Worm (Caenorhabditis elegans) whole organism, L1 larva: ENCODE measurements around the gene K04G11.1.

Experiments
- C04F5.9 ChIP-seq: sonication (generic microtip); optimal IDR thresholded peaks from 2 replicates; lab custom pipeline; 2016; ENCODE audit warnings: missing genetic modification characterization, missing compliant biosample characterization
- C16A3.4 ChIP-seq: fragments of 150-350 bp; optimal IDR thresholded peaks from 2 replicates; lab custom pipeline; 2014; ENCODE audit warnings: missing biosample characterization, missing genetic modification characterization
- C34B4.2 ChIP-seq: sonication (generic microtip); optimal IDR thresholded peaks from 2 replicates; lab custom pipeline; 2017; ENCODE audit warnings: mild to moderate bottlenecking, missing genetic modification characterization, missing compliant biosample characterization
- aha-1 ChIP-seq: fragments of 150-350 bp; optimal IDR thresholded peaks from 2 replicates; lab custom pipeline; 2014; ENCODE audit warnings: missing biosample characterization, missing genetic modification characterization
- ceh-8 ChIP-seq: fragments of 200-800 bp; sonication (Bioruptor generic); optimal IDR thresholded peaks from 2 replicates; lab custom pipeline; 2018; ENCODE audit warnings: mild to moderate bottlenecking, missing genetic modification characterization, moderate library complexity, missing compliant biosample characterization
- ceh-82 ChIP-seq, 3 experiments: fragments of 150-350 bp in 1 of 3; sonication (generic microtip) in 2 of 3; optimal IDR thresholded peaks; 2 replicates each; lab custom pipeline; 2014 to 2017; ENCODE audit warnings: missing biosample characterization in 3 of 3, missing genetic modification characterization in 3 of 3
- ceh-90 ChIP-seq: sonication (generic microtip); optimal IDR thresholded peaks from 2 replicates; lab custom pipeline; 2016; ENCODE audit warnings: missing genetic modification characterization, missing compliant biosample characterization
- ces-1 ChIP-seq: fragments of 150-350 bp; optimal IDR thresholded peaks from 2 replicates; lab custom pipeline; 2014; ENCODE audit warnings: missing biosample characterization, missing genetic modification reagents, missing genetic modification characterization
- dpl-1 ChIP-seq, 3 experiments: fragments of 150-350 bp in 2 of 3; sonication (generic microtip) in 1 of 3; optimal IDR thresholded peaks; 2 replicates each; lab custom pipeline; 2014 to 2017; ENCODE audit warnings: missing biosample characterization in 3 of 3, missing genetic modification characterization in 3 of 3, missing genetic modification reagents in 3 of 3
- dsc-1 ChIP-seq: sonication (generic microtip); optimal IDR thresholded peaks from 2 replicates; lab custom pipeline; 2016; ENCODE audit warnings: mild to moderate bottlenecking, missing genetic modification characterization, missing compliant biosample characterization
- egl-27 ChIP-seq, 2 experiments: fragments of 150-350 bp in 1 of 2; sonication (generic microtip); optimal IDR thresholded peaks; 3 replicates each; lab custom pipeline; 2017 to 2018; ENCODE audit warnings: missing biosample characterization in 2 of 2, missing genetic modification characterization in 2 of 2, missing genetic modification reagents in 2 of 2
- elt-2 ChIP-seq: sonication (generic microtip); optimal IDR thresholded peaks from 2 replicates; lab custom pipeline; 2016; ENCODE audit warnings: missing genetic modification characterization, mild to moderate bottlenecking, inconsistent platforms, missing compliant biosample characterization, missing genetic modification reagents
- ets-5 ChIP-seq: fragments of 200-800 bp; sonication (Bioruptor generic); IDR thresholded peaks from 2 replicates; pipeline ENCODE4 v1.3.6; 2022; ENCODE audit warnings: missing genetic modification characterization, missing compliant biosample characterization
- fkh-10 ChIP-seq: sonication (generic microtip); optimal IDR thresholded peaks from 2 replicates; lab custom pipeline; 2017; ENCODE audit warnings: missing biosample characterization, missing genetic modification reagents, missing genetic modification characterization
- fkh-4 ChIP-seq: sonication (generic microtip); optimal IDR thresholded peaks from 2 replicates; lab custom pipeline; 2016; ENCODE audit warnings: missing compliant biosample characterization, missing genetic modification characterization, borderline replicate concordance
- fos-1 ChIP-seq: fragments of 150-350 bp; optimal IDR thresholded peaks from 2 replicates; lab custom pipeline; 2014; ENCODE audit warnings: missing biosample characterization, missing genetic modification characterization
- grh-1 ChIP-seq: fragments of 200-800 bp; sonication (Bioruptor generic); IDR thresholded peaks from 2 replicates; pipeline ENCODE4 v1.3.6; 2022; ENCODE audit warnings: missing genetic modification reagents, missing genetic modification characterization, missing compliant biosample characterization
- hlh-17 ChIP-seq: fragments of 200-800 bp; sonication (Bioruptor generic); optimal IDR thresholded peaks from 2 replicates; lab custom pipeline; 2018; ENCODE audit warnings: missing genetic modification characterization, mild to moderate bottlenecking, missing compliant biosample characterization, moderate library complexity, borderline replicate concordance
- hlh-4 ChIP-seq: sonication (generic microtip); optimal IDR thresholded peaks from 2 replicates; lab custom pipeline; 2016; ENCODE audit warnings: mild to moderate bottlenecking, missing genetic modification characterization, missing compliant biosample characterization
- hpl-2 ChIP-seq: fragments of 150-350 bp; optimal IDR thresholded peaks from 2 replicates; lab custom pipeline; 2014; ENCODE audit warnings: missing biosample characterization, missing genetic modification reagents, missing genetic modification characterization
- irx-1 ChIP-seq: sonication (generic microtip); optimal IDR thresholded peaks from 2 replicates; lab custom pipeline; 2016; ENCODE audit warnings: missing genetic modification characterization, missing compliant biosample characterization
- lin-13 ChIP-seq: fragments of 150-350 bp; optimal IDR thresholded peaks from 2 replicates; lab custom pipeline; 2014; ENCODE audit warnings: missing biosample characterization, missing genetic modification reagents, missing genetic modification characterization
- lin-14 ChIP-seq: fragments of 200-800 bp; sonication (Bioruptor generic); optimal IDR thresholded peaks from 2 replicates; lab custom pipeline; 2018; ENCODE audit warnings: mild to moderate bottlenecking, missing genetic modification characterization, moderate library complexity, missing compliant biosample characterization
- lin-39 ChIP-seq: fragments of 150-350 bp; optimal IDR thresholded peaks from 2 replicates; lab custom pipeline; 2014; ENCODE audit warnings: missing biosample characterization, missing genetic modification reagents, missing genetic modification characterization
- lir-3 ChIP-seq: sonication (generic microtip); optimal IDR thresholded peaks from 2 replicates; lab custom pipeline; 2016; ENCODE audit warnings: mild to moderate bottlenecking, missing genetic modification characterization, moderate library complexity, missing compliant biosample characterization; ENCODE audit not compliant: poor library complexity
- lsy-2 ChIP-seq, 2 experiments: fragments of 150-350 bp; optimal IDR thresholded peaks; 2 replicates each; lab custom pipeline; 2014; ENCODE audit warnings: missing biosample characterization in 2 of 2, missing genetic modification characterization in 2 of 2
- nhr-11 ChIP-seq: fragments of 150-350 bp; optimal IDR thresholded peaks from 2 replicates; lab custom pipeline; 2014; ENCODE audit warnings: missing biosample characterization, missing genetic modification characterization
- nhr-12 ChIP-seq: sonication (generic microtip); optimal IDR thresholded peaks from 2 replicates; lab custom pipeline; 2017; ENCODE audit warnings: missing biosample characterization, missing genetic modification characterization
- nhr-19 ChIP-seq: fragments of 200-800 bp; sonication (Bioruptor generic); conservative IDR thresholded peaks from 2 replicates; pipeline ENCODE4 v1.3.6; 2022; ENCODE audit warnings: missing genetic modification characterization, missing compliant biosample characterization
- nhr-28 ChIP-seq: fragments of 150-350 bp; optimal IDR thresholded peaks from 2 replicates; lab custom pipeline; 2014; ENCODE audit warnings: missing biosample characterization, missing genetic modification characterization
- nhr-47 ChIP-seq: sonication (generic microtip); optimal IDR thresholded peaks from 2 replicates; lab custom pipeline; 2016; ENCODE audit warnings: mild to moderate bottlenecking, missing genetic modification characterization, moderate library complexity, missing compliant biosample characterization
- nhr-71 ChIP-seq: sonication (generic microtip); optimal IDR thresholded peaks from 2 replicates; lab custom pipeline; 2016; ENCODE audit warnings: mild to moderate bottlenecking, missing genetic modification characterization, moderate library complexity, missing compliant biosample characterization
- nhr-76 ChIP-seq: sonication (generic microtip); optimal IDR thresholded peaks from 2 replicates; lab custom pipeline; 2017; ENCODE audit warnings: missing biosample characterization, missing genetic modification characterization
- nhr-77 ChIP-seq: fragments of 150-350 bp; optimal IDR thresholded peaks from 2 replicates; lab custom pipeline; 2014; ENCODE audit warnings: missing biosample characterization, missing genetic modification characterization
- nhr-84 ChIP-seq: sonication (generic microtip); optimal IDR thresholded peaks from 2 replicates; lab custom pipeline; 2017; ENCODE audit warnings: missing biosample characterization, missing genetic modification characterization
- rnt-1 ChIP-seq: sonication (generic microtip); optimal IDR thresholded peaks from 2 replicates; lab custom pipeline; 2016; ENCODE audit warnings: mild to moderate bottlenecking, missing genetic modification characterization, moderate library complexity, missing compliant biosample characterization
- skn-1 ChIP-seq: fragments of 150-350 bp; optimal IDR thresholded peaks from 2 replicates; lab custom pipeline; 2014; ENCODE audit warnings: missing biosample characterization, missing genetic modification characterization
- sox-4 ChIP-seq: sonication (generic microtip); optimal IDR thresholded peaks from 2 replicates; lab custom pipeline; 2016; ENCODE audit warnings: missing genetic modification characterization, missing compliant biosample characterization
- sptf-1 ChIP-seq: fragments of 150-350 bp; optimal IDR thresholded peaks from 2 replicates; lab custom pipeline; 2014; ENCODE audit warnings: missing biosample characterization, missing genetic modification characterization
- swsn-7 ChIP-seq: sonication (generic microtip); optimal IDR thresholded peaks from 2 replicates; lab custom pipeline; 2016; ENCODE audit warnings: missing genetic modification characterization, missing compliant biosample characterization
- unc-86 ChIP-seq: sonication (generic microtip); optimal IDR thresholded peaks from 2 replicates; lab custom pipeline; 2016; ENCODE audit warnings: missing genetic modification characterization, missing compliant biosample characterization
- xbp-1 ChIP-seq: sonication (generic microtip); optimal IDR thresholded peaks from 2 replicates; lab custom pipeline; 2016; ENCODE audit warnings: missing genetic modification characterization, missing compliant biosample characterization
- zip-4 ChIP-seq: fragments of 200-800 bp; sonication (Bioruptor generic); optimal IDR thresholded peaks from 2 replicates; lab custom pipeline; 2018; ENCODE audit warnings: mild to moderate bottlenecking, missing genetic modification characterization, moderate library complexity, missing compliant biosample characterization
- ztf-4 ChIP-seq: fragments of 150-350 bp; optimal IDR thresholded peaks from 2 replicates; lab custom pipeline; 2014; ENCODE audit warnings: missing biosample characterization, missing genetic modification characterization

Gene K04G11.1

DNA sequence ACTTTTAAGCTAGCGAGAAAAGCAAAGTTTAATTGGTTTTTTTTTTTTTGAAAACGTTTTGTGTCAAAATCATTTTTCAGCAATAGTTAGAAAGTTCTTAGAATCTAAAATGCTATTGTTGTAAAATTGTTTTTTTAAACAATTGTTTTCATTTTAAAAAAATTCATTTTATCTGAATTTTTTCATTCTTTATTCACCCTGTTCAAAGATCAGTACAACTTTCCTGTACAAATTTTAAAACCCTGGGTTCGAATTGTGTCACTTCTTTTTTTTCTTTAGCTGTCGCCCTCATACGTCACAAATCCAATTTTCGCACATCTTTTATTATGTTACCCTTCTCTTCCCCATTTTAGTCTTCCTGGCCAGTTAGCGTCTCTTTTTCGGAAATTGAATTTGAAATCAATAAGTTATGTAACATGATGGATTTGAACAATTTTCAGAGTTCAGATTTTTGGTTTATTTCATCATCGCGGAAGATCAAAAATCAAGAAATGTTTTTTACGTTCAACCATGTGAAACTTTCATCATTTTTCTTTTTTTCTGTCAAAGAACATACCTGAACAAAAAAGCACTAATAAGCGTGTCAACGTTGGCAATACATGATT lies 21.5 kb downstream of the K04G11.1 start:
- no peak for TF ChIP-seq nhr-19 (GFP tag; lab: Robert Waterston, UW)
- TF ChIP-seq irx-1 (tag; lab: Kevin White, UChicago): no peak
- peak; percentile 47 for TF ChIP-seq ceh-8 (GFP tag; lab: Kevin White, UChicago)
- TF ChIP-seq swsn-7: peak; percentile 28
- TF ChIP-seq nhr-11 (tag; lab: Kevin White, UChicago): no peak
- TF ChIP-seq lin-39 (tag; lab: Kevin White, UChicago): no peak
- TF ChIP-seq ceh-90 (tag; lab: Kevin White, UChicago): no peak
- TF ChIP-seq lin-14 (GFP tag; lab: Kevin White, UChicago): peak; percentile 91
- TF ChIP-seq C34B4.2 (tag; lab: Kevin White, UChicago): no peak
- TF ChIP-seq ces-1: peak; percentile 98
- TF ChIP-seq lir-3: no peak
- TF ChIP-seq fkh-4 (tag; lab: Kevin White, UChicago): no peak
- TF ChIP-seq hlh-17 (GFP tag; lab: Kevin White, UChicago): no peak
- peak; percentile 9 to 15 for TF ChIP-seq lsy-2 (tag; optimal IDR thresholded peaks at IDR 0.05; lab: Kevin White, UChicago)
- peak; percentile 60 for TF ChIP-seq nhr-71 (tag; lab: Kevin White, UChicago)
- TF ChIP-seq fkh-10 (GFP tag; lab: Kevin White, UChicago): peak; percentile 98
- TF ChIP-seq nhr-47 (tag; lab: Kevin White, UChicago): peak; percentile 50

DNA sequence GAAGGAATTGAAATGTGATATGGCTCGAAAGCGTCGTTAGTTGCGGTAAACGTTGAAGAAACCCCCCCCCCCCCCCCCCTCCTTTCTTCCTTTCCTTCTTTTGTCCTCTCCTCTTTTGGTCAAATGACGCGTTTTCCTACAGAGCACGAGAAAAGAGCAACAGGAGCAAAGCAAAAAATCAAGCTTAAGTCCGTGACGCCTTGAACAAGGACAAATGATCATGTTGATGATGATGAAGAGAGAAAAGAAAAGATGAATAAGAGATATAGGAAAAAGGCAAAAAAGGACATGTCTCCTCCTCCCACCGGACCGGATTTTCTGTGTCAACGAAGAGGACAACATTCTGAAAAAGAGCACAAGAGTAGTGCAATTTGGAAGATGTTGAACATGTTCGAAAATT lies 24.3 kb downstream of the K04G11.1 start:
- TF ChIP-seq grh-1 (GFP tag; lab: Robert Waterston, UW) (no peak), ztf-4 (no peak), fkh-10 (GFP tag; lab: Kevin White, UChicago) (peak; percentile 47), lin-14 (GFP tag; lab: Kevin White, UChicago) (peak; percentile 39)
- TF ChIP-seq, all 84 proteins: peak for 2

DNA sequence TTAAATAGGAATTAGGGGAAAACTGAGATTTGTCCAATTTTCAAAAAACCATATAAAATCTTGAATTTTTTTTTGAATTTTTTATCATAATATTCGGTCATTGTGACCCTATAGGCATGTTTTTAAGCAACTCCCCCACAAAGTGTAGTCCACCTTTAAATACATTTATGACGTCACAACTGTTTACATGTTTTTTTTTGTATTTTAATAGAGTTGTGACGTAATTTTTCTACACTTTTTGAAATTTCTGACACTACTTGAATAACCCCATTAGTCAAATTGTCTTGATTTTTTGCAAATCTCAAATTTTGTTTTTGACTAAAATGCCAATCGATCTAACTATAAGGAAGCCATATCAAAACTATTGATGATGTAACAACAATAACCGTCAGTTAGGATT lies 30.8 kb downstream of the K04G11.1 start:
- TF ChIP-seq lsy-2 (tag; optimal IDR thresholded peaks at IDR 0.05; lab: Kevin White, UChicago) (no peak), nhr-12 (tag; lab: Kevin White, UChicago) (no peak), hpl-2 (GFP tag; lab: Kevin White, UChicago) (no peak), C16A3.4 (tag; lab: Kevin White, UChicago) (no peak), nhr-84 (no peak)

DNA sequence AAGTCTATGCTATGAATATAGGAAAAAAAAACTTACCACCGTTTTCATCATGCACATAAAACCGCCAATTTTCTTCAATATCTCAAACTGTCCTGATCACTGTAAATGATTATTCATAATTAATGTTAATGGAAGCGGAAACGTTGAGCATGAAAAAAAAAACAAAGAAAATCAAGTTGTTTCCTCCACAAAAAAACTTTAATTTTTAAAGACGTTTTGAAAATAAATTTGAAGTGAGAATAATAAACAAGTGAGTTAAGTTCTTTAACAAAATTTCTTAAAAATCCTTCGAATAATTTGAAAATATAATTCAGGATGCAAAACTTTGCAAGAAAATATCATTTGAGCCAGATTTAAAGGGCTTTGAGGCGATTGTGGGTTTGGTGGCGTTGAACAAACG lies 35.0 kb downstream of the K04G11.1 start, which contains the start of gene irk-3:
irk-3 (minus strand) TSS at position 101 of the 400 bp plus-strand sequence.
- no peak for TF ChIP-seq fos-1 (tag; lab: Kevin White, UChicago)
- TF ChIP-seq elt-2 (tag; lab: Kevin White, UChicago): no peak
- TF ChIP-seq nhr-28 (tag; lab: Kevin White, UChicago): no peak
- TF ChIP-seq sptf-1: no peak
- no peak for TF ChIP-seq unc-86 (tag; lab: Kevin White, UChicago)
- no peak for TF ChIP-seq ets-5 (GFP tag; lab: Robert Waterston, UW)
- no peak for TF ChIP-seq dsc-1
- no peak for TF ChIP-seq C34B4.2 (tag; lab: Kevin White, UChicago)
- TF ChIP-seq grh-1 (GFP tag; lab: Robert Waterston, UW): no peak
- no peak for TF ChIP-seq egl-27 (tag; optimal IDR thresholded peaks at IDR 0.05; lab: Kevin White, UChicago)
- TF ChIP-seq nhr-47 (tag; lab: Kevin White, UChicago): no peak
- no peak for TF ChIP-seq xbp-1 (tag; lab: Kevin White, UChicago)

DNA sequence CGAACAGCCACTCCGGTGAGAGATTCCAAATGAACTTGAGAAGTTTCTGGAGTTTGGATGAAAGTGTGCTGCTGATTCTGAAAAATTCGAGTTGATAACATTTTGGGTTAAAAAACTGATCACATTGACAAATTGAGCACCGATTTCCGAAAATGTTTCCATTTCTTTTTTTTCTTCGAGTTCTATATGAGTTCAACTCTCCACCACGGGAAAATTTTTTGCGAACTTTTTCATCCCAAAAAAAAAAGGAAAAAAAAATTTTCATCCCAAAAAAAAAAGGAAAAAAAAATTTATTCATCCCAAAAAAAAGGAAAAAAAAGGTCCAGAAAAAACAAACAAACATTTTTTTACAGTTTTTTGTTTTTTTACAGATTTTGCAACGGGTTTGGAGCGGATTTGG lies 41.8 kb downstream of the K04G11.1 start, which contains the start of gene Y60A9A.1:
Y60A9A.1 (minus strand) TSS at position 101 of the 400 bp plus-strand sequence.
- TF ChIP-seq sox-4 (no peak), ets-5 (GFP tag; lab: Robert Waterston, UW) (no peak), rnt-1 (no peak), hlh-4 (tag; lab: Kevin White, UChicago) (no peak), skn-1 (no peak), aha-1 (tag; lab: Kevin White, UChicago) (no peak), lin-13 (GFP tag; lab: Kevin White, UChicago) (no peak), fkh-10 (GFP tag; lab: Kevin White, UChicago) (no peak), fos-1 (tag; lab: Kevin White, UChicago) (no peak), hlh-17 (GFP tag; lab: Kevin White, UChicago) (no peak), nhr-76 (tag; lab: Kevin White, UChicago) (no peak), ceh-82 (tag; optimal IDR thresholded peaks at IDR 0.05; lab: Kevin White, UChicago) (no peak), dpl-1 (GFP tag; optimal IDR thresholded peaks at IDR 0.05; lab: Kevin White, UChicago) (no peak), C04F5.9 (tag; lab: Kevin White, UChicago) (no peak), zip-4 (GFP tag; lab: Kevin White, UChicago) (no peak), nhr-77 (tag; lab: Kevin White, UChicago) (no peak)
- TF ChIP-seq, all 84 proteins: peak for 0
